Worm (Caenorhabditis elegans): ENCODE measurements around the gene lipl-1.

lipl-1 gene

DNA sequence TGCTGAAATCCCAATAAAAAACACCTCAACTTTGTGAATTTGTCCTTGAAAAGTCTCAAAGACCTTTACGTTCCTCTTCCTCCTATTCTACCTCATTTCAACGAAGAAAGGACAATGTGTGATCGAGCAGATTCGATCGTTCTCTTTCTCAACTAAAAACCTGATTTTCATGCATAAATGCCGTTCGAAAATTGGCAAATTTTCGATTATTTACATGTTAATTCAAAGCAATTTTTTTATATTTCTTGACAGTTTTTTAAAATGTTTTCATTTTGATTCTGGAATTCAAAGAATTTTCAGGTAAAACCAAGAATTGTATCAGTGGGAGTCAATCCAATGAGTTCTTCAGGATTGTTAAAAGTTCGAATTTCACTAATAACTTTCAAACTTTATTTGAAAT, 48.8 kb downstream of the lipl-1 start, which contains the start of gene lin-46:
lin-46 (plus strand) TSS at position 301 of the 400 bp plus-strand sequence.
- TF ChIP-seq nhr-20 (tag; optimal IDR thresholded peaks at IDR 0.05): no peak
- TF ChIP-seq lir-3 (tag; optimal IDR thresholded peaks at IDR 0.05; ENCODE audit: poor library complexity): no peak
- no peak for TF ChIP-seq nhr-84 (tag; optimal IDR thresholded peaks at IDR 0.05)
- TF ChIP-seq grh-1 (GFP tag; IDR thresholded peaks at IDR 0.05): no peak
- no peak for TF ChIP-seq lin-14 (GFP tag; optimal IDR thresholded peaks at IDR 0.05)
- no peak for TF ChIP-seq ztf-4 (tag; optimal IDR thresholded peaks at IDR 0.05)
- no peak for TF ChIP-seq nhr-11 (tag; optimal IDR thresholded peaks at IDR 0.05)
- no peak for TF ChIP-seq nhr-12 (tag; optimal IDR thresholded peaks at IDR 0.05)

DNA sequence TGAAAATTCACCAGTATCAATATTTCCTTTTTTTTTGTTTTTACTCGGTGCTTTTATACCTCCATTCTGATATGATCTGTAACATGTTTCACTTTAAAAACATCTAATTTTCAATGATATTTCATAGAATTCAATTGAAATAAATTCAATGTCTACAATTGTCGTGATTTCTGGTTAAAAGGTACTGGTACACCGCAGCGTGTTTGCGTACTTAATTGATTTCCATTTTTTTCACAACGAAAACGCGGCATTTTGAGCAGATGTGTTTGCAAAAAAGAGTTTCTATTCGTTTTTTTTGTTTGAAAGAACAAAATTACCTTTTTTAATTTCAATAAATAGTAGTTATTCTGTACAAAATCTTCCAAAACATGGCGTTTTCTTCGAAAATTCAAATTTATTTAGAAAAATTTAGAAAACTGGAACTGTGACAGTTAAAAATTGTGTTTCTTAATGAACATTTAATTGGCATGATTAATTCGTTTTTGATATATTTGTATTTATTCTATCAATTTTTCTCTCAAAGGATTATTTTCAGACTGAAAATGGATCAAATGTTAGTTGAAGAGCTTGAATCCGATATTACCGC, 50.9 kb downstream of the lipl-1 start, which contains the start of gene pnn-1:
pnn-1 (plus strand) TSS at position 536 of the 586 bp plus-strand sequence.
- TF ChIP-seq efl-1 (optimal IDR thresholded peaks at IDR 0.05) (peak; percentile 40 to 58), efl-1 (GFP tag; optimal IDR thresholded peaks at IDR 0.05 in 1 of 2) (peak; percentile 49 to 95), C16A3.4 (tag; optimal IDR thresholded peaks at IDR 0.05) (peak; percentile 44), lin-35 (GFP tag; optimal IDR thresholded peaks at IDR 0.05) (peak; percentile 28 to 63), lin-14 (GFP tag; optimal IDR thresholded peaks at IDR 0.05) (peak; percentile 37), nhr-47 (tag; optimal IDR thresholded peaks at IDR 0.05) (peak; percentile 37), xbp-1 (tag; optimal IDR thresholded peaks at IDR 0.05) (peak; percentile 31), mep-1 (tag; optimal IDR thresholded peaks at IDR 0.05) (peak; percentile 58), snu-23 (GFP tag; optimal IDR thresholded peaks at IDR 0.05) (peak; percentile 45), nhr-237 (tag; optimal IDR thresholded peaks at IDR 0.05) (no peak), pqm-1 (tag; optimal IDR thresholded peaks at IDR 0.05) (no peak), ztf-11 (tag; optimal IDR thresholded peaks at IDR 0.05) (no peak), tbx-2 (tag; optimal IDR thresholded peaks at IDR 0.05) (peak; percentile 12), swsn-7 (tag; optimal IDR thresholded peaks at IDR 0.05) (no peak), blmp-1 (tag; optimal IDR thresholded peaks at IDR 0.05) (peak; percentile 41), F16B12.6 (tag; optimal IDR thresholded peaks at IDR 0.05) (peak; percentile 87), ets-5 (GFP tag; IDR thresholded peaks at IDR 0.05) (no peak), irx-1 (tag; optimal IDR thresholded peaks at IDR 0.05) (no peak), lsy-2 (tag; optimal IDR thresholded peaks at IDR 0.05) (peak; percentile 71 to 86), dpl-1 (GFP tag; optimal IDR thresholded peaks at IDR 0.05) (peak; percentile 29 to 69 (median 63)), hlh-17 (GFP tag; optimal IDR thresholded peaks at IDR 0.05; ENCODE audit: borderline replicate concordance) (no peak), snpc-4 (tag; optimal IDR thresholded peaks at IDR 0.05) (no peak), ceh-82 (tag; optimal IDR thresholded peaks at IDR 0.05) (no peak), nhr-71 (tag; optimal IDR thresholded peaks at IDR 0.05) (peak; percentile 44), unc-62 (GFP tag; optimal IDR thresholded peaks at IDR 0.05) (no peak), elt-2 (tag; optimal IDR thresholded peaks at IDR 0.05) (no peak), ceh-88 (GFP tag; IDR thresholded peaks at IDR 0.05) (no peak), nhr-84 (tag; optimal IDR thresholded peaks at IDR 0.05) (no peak)

All from whole organism, L1 larva.